Worm (Caenorhabditis elegans) whole organism, midembryonic: ENCODE results near the gene rpi-2.

Experiments
- T22C8.4 ChIP-seq: fragments of 200-800 bp; sonication (Bioruptor generic); IDR thresholded peaks from 2 replicates; pipeline ENCODE4 v1.3.6; 2022; ENCODE audit warnings: missing genetic modification characterization, missing compliant biosample characterization
- flt-1 ChIP-seq: fragments of 200-800 bp; sonication (Bioruptor generic); IDR thresholded peaks from 2 replicates; pipeline ENCODE4 v1.3.6; 2022; ENCODE audit warnings: missing genetic modification characterization, missing compliant biosample characterization
- klf-2 ChIP-seq: fragments of 200-800 bp; sonication (Bioruptor generic); conservative IDR thresholded peaks from 2 replicates; pipeline ENCODE4 v1.3.6; 2022; ENCODE audit warnings: missing genetic modification reagents, missing genetic modification characterization, missing compliant biosample characterization
- med-1 ChIP-seq: sonication (generic microtip); optimal IDR thresholded peaks from 2 replicates; lab custom pipeline; 2017; ENCODE audit warnings: missing genetic modification characterization, mild to moderate bottlenecking, missing compliant biosample characterization, antibody characterized with exemption, missing genetic modification reagents; ENCODE audit not compliant: insufficient read depth
- tab-1 ChIP-seq: fragments of 200-800 bp; sonication (Bioruptor generic); IDR thresholded peaks from 2 replicates; pipeline ENCODE4 v1.3.6; 2022; ENCODE audit warnings: missing genetic modification characterization, missing compliant biosample characterization
- ztf-23 ChIP-seq: fragments of 200-800 bp; sonication (Bioruptor generic); IDR thresholded peaks from 2 replicates; pipeline ENCODE4 v1.3.6; 2022; ENCODE audit warnings: missing genetic modification reagents, missing genetic modification characterization, missing compliant biosample characterization
- ztf-29 ChIP-seq: fragments of 200-800 bp; sonication (Bioruptor generic); IDR thresholded peaks from 2 replicates; pipeline ENCODE4 v1.3.6; 2022; ENCODE audit warnings: missing genetic modification reagents, missing genetic modification characterization, missing compliant biosample characterization

ce11 chrIV:1682066-1682465 lies 29.0 kb upstream of the rpi-2 start, which contains the start of gene Y41D4B.24:
- TF ChIP-seq T22C8.4 (GFP tag; lab: Robert Waterston, UW) (no peak), flt-1 (no peak), ztf-29 (no peak), med-1 (GFP tag; lab: Kevin White, UChicago) (no peak), tab-1 (GFP tag; lab: Robert Waterston, UW) (no peak), klf-2 (GFP tag; lab: Robert Waterston, UW) (no peak), ztf-23 (GFP tag; lab: Robert Waterston, UW) (no peak)
